Worm (Caenorhabditis elegans) whole organism, midembryonic: Measurements from ENCODE around the gene ncx-6.
"Not testable (repeated sequence)": the region's sequence is repeated elsewhere in the genome, so short reads cannot be mapped to it uniquely, and the experiment has no call there.

Experiments
- T22C8.4 ChIP-seq: fragments of 200-800 bp; sonication (Bioruptor generic); IDR thresholded peaks from 2 replicates; pipeline ENCODE4 v1.3.6; 2022; ENCODE audit warnings: missing genetic modification characterization, missing compliant biosample characterization
- cog-1 ChIP-seq: sonication (generic microtip); optimal IDR thresholded peaks from 2 replicates; lab custom pipeline; 2016; ENCODE audit warnings: missing genetic modification characterization, missing compliant biosample characterization
- flt-1 ChIP-seq: fragments of 200-800 bp; sonication (Bioruptor generic); IDR thresholded peaks from 2 replicates; pipeline ENCODE4 v1.3.6; 2022; ENCODE audit warnings: missing genetic modification characterization, missing compliant biosample characterization
- klf-2 ChIP-seq: fragments of 200-800 bp; sonication (Bioruptor generic); conservative IDR thresholded peaks from 2 replicates; pipeline ENCODE4 v1.3.6; 2022; ENCODE audit warnings: missing genetic modification reagents, missing genetic modification characterization, missing compliant biosample characterization
- med-1 ChIP-seq: sonication (generic microtip); optimal IDR thresholded peaks from 2 replicates; lab custom pipeline; 2017; ENCODE audit warnings: missing genetic modification characterization, mild to moderate bottlenecking, missing compliant biosample characterization, antibody characterized with exemption, missing genetic modification reagents; ENCODE audit not compliant: insufficient read depth
- ref-1 ChIP-seq: fragments of 200-800 bp; sonication (Bioruptor generic); conservative IDR thresholded peaks from 2 replicates; pipeline ENCODE4 v1.3.6; 2022; ENCODE audit warnings: missing genetic modification reagents, missing genetic modification characterization, missing compliant biosample characterization
- tab-1 ChIP-seq: fragments of 200-800 bp; sonication (Bioruptor generic); IDR thresholded peaks from 2 replicates; pipeline ENCODE4 v1.3.6; 2022; ENCODE audit warnings: missing genetic modification characterization, missing compliant biosample characterization
- ztf-23 ChIP-seq: fragments of 200-800 bp; sonication (Bioruptor generic); IDR thresholded peaks from 2 replicates; pipeline ENCODE4 v1.3.6; 2022; ENCODE audit warnings: missing genetic modification reagents, missing genetic modification characterization, missing compliant biosample characterization
- ztf-29 ChIP-seq: fragments of 200-800 bp; sonication (Bioruptor generic); IDR thresholded peaks from 2 replicates; pipeline ENCODE4 v1.3.6; 2022; ENCODE audit warnings: missing genetic modification reagents, missing genetic modification characterization, missing compliant biosample characterization

Gene ncx-6

DNA sequence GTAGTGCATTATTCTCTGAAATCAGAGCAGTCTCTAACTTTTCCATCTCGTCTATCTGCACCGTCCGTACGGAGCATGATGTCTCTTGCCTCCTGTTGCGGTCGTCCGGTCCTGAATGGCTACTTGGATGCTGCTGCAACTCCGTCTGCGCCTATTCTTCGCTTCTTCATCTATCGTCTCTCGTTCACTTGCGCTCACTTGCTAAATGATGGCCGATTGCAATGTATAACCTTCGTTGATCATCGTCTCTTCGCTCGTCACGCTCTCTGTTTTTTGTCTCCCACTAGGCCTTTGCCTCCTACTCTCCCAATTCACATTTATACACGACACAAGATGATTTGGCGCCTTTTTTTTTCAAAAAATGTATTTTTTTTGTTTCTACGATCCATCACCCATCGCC lies 16.4 kb downstream of the ncx-6 start:
- no peak for TF ChIP-seq ztf-23 (GFP tag; lab: Robert Waterston, UW)
- peak; percentile 55; the same call in 1 of the 2 replicates for TF ChIP-seq flt-1 (GFP tag; lab: Robert Waterston, UW)

DNA sequence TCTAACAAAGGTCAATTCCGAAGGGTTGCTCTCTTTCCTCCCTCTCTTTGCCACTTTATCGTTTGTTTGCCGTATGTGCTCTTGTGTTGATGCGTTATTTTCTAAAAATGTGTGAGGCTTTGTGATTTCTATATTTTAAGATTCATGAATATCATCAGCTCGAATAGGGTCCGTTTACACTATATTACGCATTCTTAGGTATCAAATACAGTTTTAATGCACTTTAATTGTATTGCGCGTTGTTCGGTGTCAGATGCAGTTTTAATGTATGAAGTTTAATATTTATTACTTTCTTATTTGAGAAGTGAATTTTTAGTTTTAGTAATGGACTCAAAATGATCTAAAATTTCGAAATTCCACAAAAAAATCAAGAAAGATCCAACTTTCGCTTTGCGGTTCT lies 17.3 kb downstream of the ncx-6 start, which contains the start of gene bud-31:
Gene bud-31, minus strand, starts transcription at position 101 of the 400 bp plus-strand sequence.
- no peak for TF ChIP-seq ztf-29 (GFP tag; lab: Robert Waterston, UW)
- TF ChIP-seq med-1 (GFP tag; lab: Kevin White, UChicago) = no peak
- no peak for TF ChIP-seq ref-1 (GFP tag; lab: Robert Waterston, UW)
- no peak for TF ChIP-seq cog-1 (tag; lab: Kevin White, UChicago)
- TF ChIP-seq klf-2 (GFP tag; lab: Robert Waterston, UW) = no peak

DNA sequence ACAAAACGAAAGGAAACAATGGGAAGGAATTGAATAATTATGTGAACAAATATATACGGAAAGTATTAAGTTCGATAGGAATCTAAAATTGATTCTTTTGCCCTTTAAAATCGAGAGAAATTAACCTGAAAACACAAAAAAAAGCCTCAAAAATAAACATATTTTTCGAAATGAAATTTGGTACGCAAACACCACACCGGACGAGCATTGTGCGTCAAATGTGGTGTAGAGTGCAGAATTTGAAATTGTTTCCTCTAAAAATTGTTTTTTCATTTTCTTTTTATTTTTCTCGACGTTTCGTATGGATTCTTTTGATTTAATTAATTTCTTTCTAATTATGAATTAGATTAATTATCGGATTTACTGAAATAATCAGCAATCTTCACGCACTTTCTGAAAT lies 18.4 kb downstream of the ncx-6 start:
- TF ChIP-seq med-1 (GFP tag; lab: Kevin White, UChicago) (no peak), ztf-29 (GFP tag; lab: Robert Waterston, UW) (no peak)

DNA sequence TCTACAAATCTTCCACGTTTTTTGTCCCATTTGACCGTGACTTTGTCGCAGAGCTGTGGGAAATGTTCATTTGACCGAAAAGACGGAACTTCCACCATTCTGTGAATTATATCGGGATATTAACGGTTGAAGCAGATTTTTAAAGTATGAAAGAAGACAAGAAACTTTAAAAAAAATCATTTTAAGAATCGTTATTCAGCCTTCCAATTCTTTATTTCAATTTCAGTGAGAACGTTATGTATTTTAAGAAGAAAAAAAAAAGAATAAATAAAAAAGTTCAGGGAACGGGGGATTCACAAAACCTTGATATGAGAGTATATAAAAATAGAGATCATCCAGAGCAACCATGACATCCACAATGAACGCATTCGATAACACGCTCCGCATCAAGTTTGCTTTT lies 19.3 kb downstream of the ncx-6 start, which contains the start of gene set-3:
Gene set-3, minus strand, starts transcription at position 101 of the 400 bp plus-strand sequence.
- no peak for TF ChIP-seq ztf-29 (GFP tag; lab: Robert Waterston, UW)
- TF ChIP-seq klf-2 (GFP tag; lab: Robert Waterston, UW) = no peak
- no peak for TF ChIP-seq T22C8.4 (GFP tag; lab: Robert Waterston, UW)
- TF ChIP-seq tab-1 (GFP tag; lab: Robert Waterston, UW) = no peak
- no peak for TF ChIP-seq flt-1 (GFP tag; lab: Robert Waterston, UW)
- no peak for TF ChIP-seq ref-1 (GFP tag; lab: Robert Waterston, UW)
- TF ChIP-seq cog-1 (tag; lab: Kevin White, UChicago) = no peak
- no peak for TF ChIP-seq med-1 (GFP tag; lab: Kevin White, UChicago)

DNA sequence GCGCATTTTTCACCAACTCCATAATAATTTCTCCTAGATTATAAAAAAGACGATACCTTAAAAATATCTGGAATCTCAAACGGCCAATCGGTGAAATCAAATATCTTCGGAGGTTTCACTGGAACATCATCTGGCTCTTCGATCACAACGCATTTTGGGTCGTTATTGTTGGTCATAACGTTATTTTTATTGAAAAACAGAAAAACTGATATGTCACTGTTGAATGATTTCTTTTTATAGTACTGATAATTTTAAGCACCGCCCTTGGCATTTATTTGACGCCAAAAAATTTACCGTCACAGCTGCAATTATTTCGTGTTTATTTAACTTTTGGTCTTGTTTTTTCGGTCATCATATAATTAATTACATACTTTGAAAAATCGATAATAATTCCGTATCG lies 23.7 kb downstream of the ncx-6 start, which contains the start of gene best-5:
Gene best-5, minus strand, starts transcription at position 210 of the 400 bp plus-strand sequence.
- no peak for TF ChIP-seq cog-1 (tag; lab: Kevin White, UChicago)
- TF ChIP-seq klf-2 (GFP tag; lab: Robert Waterston, UW) = no peak
- TF ChIP-seq ref-1 (GFP tag; lab: Robert Waterston, UW) = no peak
- TF ChIP-seq ztf-29 (GFP tag; lab: Robert Waterston, UW) = no peak
- no peak for TF ChIP-seq tab-1 (GFP tag; lab: Robert Waterston, UW)
- TF ChIP-seq ztf-23 (GFP tag; lab: Robert Waterston, UW) = no peak
- no peak for TF ChIP-seq med-1 (GFP tag; lab: Kevin White, UChicago)
- TF ChIP-seq T22C8.4 (GFP tag; lab: Robert Waterston, UW) = no peak
- TF ChIP-seq flt-1 (GFP tag; lab: Robert Waterston, UW) = no peak

DNA sequence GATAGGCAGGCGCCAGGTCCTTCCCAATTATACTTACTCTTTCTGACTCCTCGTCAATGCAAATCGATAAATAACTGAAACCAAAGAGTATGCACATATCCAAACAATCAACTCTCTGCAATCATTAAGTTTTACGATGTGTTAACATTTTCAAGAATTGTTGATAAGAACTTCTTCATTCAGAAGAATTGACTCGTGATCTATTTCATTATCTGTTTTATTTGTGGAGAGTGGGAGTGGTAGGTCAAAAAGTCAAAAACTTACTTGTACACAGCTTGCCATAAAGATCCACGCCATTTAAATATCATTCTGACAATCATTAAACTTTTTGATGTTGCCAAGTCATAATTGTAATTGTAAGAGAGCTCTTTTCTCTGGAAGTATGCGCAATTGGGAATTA lies 24.4 kb downstream of the ncx-6 start:
- TF ChIP-seq tab-1 (GFP tag; lab: Robert Waterston, UW) (no peak), ztf-23 (GFP tag; lab: Robert Waterston, UW) (no peak), ztf-29 (GFP tag; lab: Robert Waterston, UW) (no peak), ref-1 (GFP tag; lab: Robert Waterston, UW) (no peak), klf-2 (GFP tag; lab: Robert Waterston, UW) (no peak), T22C8.4 (GFP tag; lab: Robert Waterston, UW) (no peak), med-1 (GFP tag; lab: Kevin White, UChicago) (no peak), flt-1 (GFP tag; lab: Robert Waterston, UW) (no peak), cog-1 (tag; lab: Kevin White, UChicago) (no peak)

DNA sequence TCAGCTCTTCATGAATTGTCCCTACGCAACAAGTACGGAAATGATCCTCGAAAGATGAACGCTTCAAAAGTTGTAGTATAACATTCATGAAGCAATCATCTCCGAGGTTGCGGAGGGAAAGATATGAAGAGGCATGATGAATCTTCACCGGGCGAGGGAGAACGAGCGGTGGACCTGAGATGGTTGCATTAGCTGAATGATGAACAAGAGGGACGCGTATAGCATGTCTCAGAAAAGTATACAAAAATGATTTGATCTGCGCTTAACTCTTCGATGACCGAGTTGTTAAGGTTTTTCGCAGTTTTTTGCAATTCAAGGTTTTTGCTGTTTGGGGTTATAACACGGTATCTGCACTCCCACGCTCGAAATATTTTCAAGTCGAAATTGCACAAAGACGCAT lies 27.8 kb downstream of the ncx-6 start, which contains the start of gene C07A9.10:
Gene C07A9.10, minus strand, starts transcription at position 101 of the 400 bp plus-strand sequence.
- no peak for TF ChIP-seq ztf-29 (GFP tag; lab: Robert Waterston, UW)
- TF ChIP-seq ref-1 (GFP tag; lab: Robert Waterston, UW) = no peak
- no peak for TF ChIP-seq flt-1 (GFP tag; lab: Robert Waterston, UW)
- TF ChIP-seq tab-1 (GFP tag; lab: Robert Waterston, UW) = no peak
- no peak for TF ChIP-seq ztf-23 (GFP tag; lab: Robert Waterston, UW)
- TF ChIP-seq klf-2 (GFP tag; lab: Robert Waterston, UW) = no peak
- no peak for TF ChIP-seq T22C8.4 (GFP tag; lab: Robert Waterston, UW)
- no peak for TF ChIP-seq med-1 (GFP tag; lab: Kevin White, UChicago)
- no peak for TF ChIP-seq cog-1 (tag; lab: Kevin White, UChicago)

DNA sequence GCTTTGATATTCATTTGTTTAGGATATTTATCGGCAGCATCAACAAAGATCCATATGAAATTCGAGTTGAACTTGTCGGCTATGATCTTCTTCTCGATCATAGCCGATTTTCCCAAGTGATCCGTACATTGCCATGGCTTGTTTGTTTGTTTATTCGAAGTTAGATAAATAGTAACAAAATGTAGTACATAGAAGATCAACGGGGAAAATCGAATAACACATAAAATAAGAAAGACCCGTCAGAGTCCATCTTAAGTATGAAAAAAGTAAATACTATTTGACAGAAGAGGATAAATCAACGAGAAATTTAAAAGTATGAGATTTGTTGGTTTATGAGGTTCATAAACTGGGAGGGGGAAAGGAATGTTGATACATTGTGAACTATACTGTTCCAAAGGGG lies 31.0 kb downstream of the ncx-6 start, which contains the start of gene C07A9.5:
Gene C07A9.5, minus strand, starts transcription at position 101 of the 400 bp plus-strand sequence.
- TF ChIP-seq ref-1 (GFP tag; lab: Robert Waterston, UW); cog-1 (tag; lab: Kevin White, UChicago); flt-1 (GFP tag; lab: Robert Waterston, UW): not testable (repeated sequence)

DNA sequence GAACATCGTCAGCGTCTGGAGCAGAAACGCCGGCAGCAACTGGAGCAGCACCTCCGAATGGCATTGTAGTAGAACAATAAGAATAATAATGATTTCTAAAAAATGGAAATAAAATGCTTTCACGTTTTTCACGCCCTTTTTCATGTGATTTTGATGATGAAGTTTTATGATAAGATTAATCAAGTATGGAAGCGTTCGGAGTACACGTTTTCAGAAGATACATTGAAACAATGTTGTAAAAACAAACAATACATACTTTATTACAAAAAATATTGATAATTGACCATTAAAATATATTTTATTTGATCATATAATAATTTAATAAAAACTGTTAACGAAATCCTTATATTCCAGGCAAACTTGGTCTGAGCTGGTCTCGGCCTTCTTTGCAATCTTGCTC lies 32.5 kb downstream of the ncx-6 start, which contains the start of gene C07A9.13:
Gene C07A9.13, minus strand, starts transcription at position 101 of the 400 bp plus-strand sequence.
- not testable (repeated sequence) for TF ChIP-seq med-1 (GFP tag; lab: Kevin White, UChicago); klf-2 (GFP tag; lab: Robert Waterston, UW); ztf-23 (GFP tag; lab: Robert Waterston, UW)

DNA sequence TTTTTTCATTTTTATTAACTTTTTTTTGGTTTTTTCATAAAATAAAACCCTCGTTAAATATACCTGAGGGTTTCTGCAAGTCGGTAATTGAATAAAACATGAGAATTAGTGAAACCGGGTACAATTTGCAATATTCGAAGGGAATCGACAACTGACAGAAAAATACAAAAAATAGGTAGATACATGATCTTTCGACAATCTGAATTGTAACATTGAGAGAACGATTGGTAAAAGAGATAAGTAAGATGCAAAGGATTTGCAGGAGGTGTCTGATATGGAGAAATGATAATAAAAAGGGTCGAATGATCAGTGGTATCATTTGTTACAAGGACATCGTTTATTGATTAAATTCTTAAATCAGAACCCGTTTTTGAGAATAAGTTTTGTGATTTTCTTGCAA lies 34.9 kb downstream of the ncx-6 start, which contains the start of gene ugt-60:
Gene ugt-60, minus strand, starts transcription at position 233 of the 400 bp plus-strand sequence.
- TF ChIP-seq cog-1 (tag; lab: Kevin White, UChicago) = no peak
- TF ChIP-seq flt-1 (GFP tag; lab: Robert Waterston, UW) = no peak
- no peak for TF ChIP-seq ztf-29 (GFP tag; lab: Robert Waterston, UW)
- TF ChIP-seq med-1 (GFP tag; lab: Kevin White, UChicago) = no peak
- TF ChIP-seq ztf-23 (GFP tag; lab: Robert Waterston, UW) = no peak
- TF ChIP-seq tab-1 (GFP tag; lab: Robert Waterston, UW) = no peak
- no peak for TF ChIP-seq ref-1 (GFP tag; lab: Robert Waterston, UW)
- no peak for TF ChIP-seq T22C8.4 (GFP tag; lab: Robert Waterston, UW)
- no peak for TF ChIP-seq klf-2 (GFP tag; lab: Robert Waterston, UW)
